Fruit fly (Drosophila melanogaster) whole organism, embryonic: ENCODE results near the gene Ilp7.

Experiments used
- Aef1 ChIP-seq: fragments of 200-800 bp; sonication (Bioruptor generic); IDR thresholded peaks from 3 replicates; pipeline ENCODE4 v1.3.6; 2022; ENCODE audit warnings: missing biosample characterization, missing genetic modification characterization
- BEAF-32 ChIP-seq: fragments of 200-800 bp; sonication (Bioruptor generic); optimal IDR thresholded peaks from 3 replicates; lab custom pipeline; 2017; ENCODE audit warnings: missing biosample characterization, missing genetic modification characterization, mild to moderate bottlenecking, moderate library complexity, missing genetic modification reagents
- Bgb ChIP-seq: fragments of 200-800 bp; sonication (Bioruptor generic); IDR thresholded peaks from 2 replicates; pipeline ENCODE4 v1.3.6; 2022; ENCODE audit warnings: missing biosample characterization, missing genetic modification characterization; ENCODE audit not compliant: partially characterized antibody
- CG14710 ChIP-seq: fragments of 200-800 bp; sonication (Bioruptor generic); optimal IDR thresholded peaks from 3 replicates; lab custom pipeline; 2019; ENCODE audit warnings: missing biosample characterization, mild to moderate bottlenecking, missing genetic modification characterization, moderate library complexity
- CG15479 ChIP-seq: fragments of 200-800 bp; sonication (Bioruptor generic); optimal IDR thresholded peaks from 3 replicates; lab custom pipeline; 2019; ENCODE audit warnings: missing biosample characterization, mild to moderate bottlenecking, missing genetic modification characterization, moderate library complexity
- CG15514 ChIP-seq: fragments of 200-800 bp; sonication (Bioruptor generic); optimal IDR thresholded peaks from 3 replicates; lab custom pipeline; 2017; ENCODE audit warnings: missing biosample characterization, missing genetic modification characterization, mild to moderate bottlenecking, moderate library complexity, missing genetic modification reagents
- CG17359 ChIP-seq: fragments of 200-800 bp; sonication (Bioruptor generic); optimal IDR thresholded peaks from 3 replicates; lab custom pipeline; 2018; ENCODE audit warnings: missing biosample characterization, mild to moderate bottlenecking, missing genetic modification characterization, moderate library complexity
- CG2120 ChIP-seq: fragments of 200-800 bp; sonication (Bioruptor generic); optimal IDR thresholded peaks from 3 replicates; lab custom pipeline; 2016; ENCODE audit warnings: missing biosample characterization, missing genetic modification characterization
- CG2202 ChIP-seq: fragments of 200-800 bp; sonication (Bioruptor generic); optimal IDR thresholded peaks from 2 replicates; lab custom pipeline; 2018; ENCODE audit warnings: missing biosample characterization, mild to moderate bottlenecking, missing genetic modification characterization
- CG34224 ChIP-seq: fragments of 200-800 bp; sonication (Bioruptor generic); IDR thresholded peaks from 3 replicates; pipeline ENCODE4 v1.3.6; 2022; ENCODE audit warnings: missing biosample characterization, missing genetic modification characterization; ENCODE audit not compliant: partially characterized antibody
- CG4360 ChIP-seq: fragments of 200-800 bp; sonication (Bioruptor generic); IDR thresholded peaks from 2 replicates; pipeline ENCODE4 v1.3.6; 2022; ENCODE audit warnings: missing biosample characterization, missing genetic modification characterization
- CG6854 ChIP-seq: fragments of 200-800 bp; sonication (Bioruptor generic); optimal IDR thresholded peaks from 3 replicates; lab custom pipeline; 2017; ENCODE audit warnings: missing biosample characterization, mild to moderate bottlenecking, missing genetic modification characterization
- CG8290 ChIP-seq, 3 experiments: fragments of 200-800 bp; sonication (Bioruptor generic); optimal IDR thresholded peaks; 2 replicates each; lab custom pipeline; 2016 to 2019; ENCODE audit warnings: missing biosample characterization in 3 of 3, missing genetic modification characterization in 3 of 3, mild to moderate bottlenecking in 2 of 3, moderate library complexity in 1 of 3
- Camta ChIP-seq: fragments of 200-800 bp; sonication (Bioruptor generic); optimal IDR thresholded peaks from 2 replicates; lab custom pipeline; 2016; ENCODE audit warnings: missing biosample characterization, missing genetic modification characterization
- D19A ChIP-seq: fragments of 200-800 bp; optimal IDR thresholded peaks from 3 replicates; lab custom pipeline; 2019; ENCODE audit warnings: missing biosample characterization, mild to moderate bottlenecking, missing genetic modification characterization, moderate library complexity
- Dp ChIP-seq: fragments of 200-800 bp; sonication (Bioruptor generic); optimal IDR thresholded peaks from 2 replicates; lab custom pipeline; 2018; ENCODE audit warnings: missing biosample characterization, mild to moderate bottlenecking, missing genetic modification characterization, moderate library complexity
- Ets97D ChIP-seq: fragments of 200-800 bp; sonication (Bioruptor generic); optimal IDR thresholded peaks from 3 replicates; lab custom pipeline; 2016; ENCODE audit warnings: missing biosample characterization, missing genetic modification characterization
- HLH4C ChIP-seq: fragments of 200-800 bp; sonication (Bioruptor generic); IDR thresholded peaks from 3 replicates; pipeline ENCODE4 v1.3.6; 2022; ENCODE audit warnings: missing biosample characterization, missing genetic modification characterization; ENCODE audit not compliant: partially characterized antibody
- Hr51 ChIP-seq, 2 experiments: fragments of 200-800 bp; sonication (Bioruptor generic); optimal IDR thresholded peaks; 2 replicates in 1 of 2; 3 replicates in 1 of 2; lab custom pipeline; 2016 to 2018; ENCODE audit warnings: missing biosample characterization in 2 of 2, missing genetic modification characterization in 2 of 2, mild to moderate bottlenecking in 1 of 2, moderate library complexity in 1 of 2
- Lhr ChIP-seq: fragments of 200-800 bp; sonication (Bioruptor generic); optimal IDR thresholded peaks from 3 replicates; lab custom pipeline; 2017; ENCODE audit warnings: mild to moderate bottlenecking, missing biosample characterization, missing genetic modification reagents, missing genetic modification characterization
- Myb ChIP-seq: fragments of 200-800 bp; sonication (Bioruptor generic); optimal IDR thresholded peaks from 2 replicates; lab custom pipeline; 2016; ENCODE audit warnings: missing biosample characterization, missing genetic modification characterization
- Scr ChIP-seq: fragments of 200-800 bp; sonication (Bioruptor generic); IDR thresholded peaks from 2 replicates; pipeline ENCODE4 v1.3.6; 2022; ENCODE audit warnings: missing biosample characterization, missing genetic modification characterization; ENCODE audit not compliant: partially characterized antibody
- Vsx1 ChIP-seq: fragments of 200-800 bp; sonication (Bioruptor generic); optimal IDR thresholded peaks from 2 replicates; lab custom pipeline; 2017; ENCODE audit warnings: missing biosample characterization, mild to moderate bottlenecking, missing genetic modification characterization, missing genetic modification reagents
- bbx ChIP-seq: fragments of 200-800 bp; sonication (Bioruptor generic); IDR thresholded peaks from 2 replicates; pipeline ENCODE4 v1.3.6; 2022; ENCODE audit warnings: missing biosample characterization, missing genetic modification characterization; ENCODE audit not compliant: partially characterized antibody
- bigmax ChIP-seq: fragments of 200-800 bp; sonication (Bioruptor generic); optimal IDR thresholded peaks from 2 replicates; lab custom pipeline; 2018; ENCODE audit warnings: missing biosample characterization, mild to moderate bottlenecking, missing genetic modification characterization
- cad ChIP-seq: fragments of >200 bp; optimal IDR thresholded peaks from 2 replicates; lab custom pipeline; 2017; ENCODE audit warnings: missing biosample characterization, missing genetic modification characterization
- dpn ChIP-seq, 2 experiments: fragments of 200-800 bp; sonication (Bioruptor generic); optimal IDR thresholded peaks; 3 replicates each; lab custom pipeline; 2016; ENCODE audit warnings: missing biosample characterization in 2 of 2, missing genetic modification characterization in 2 of 2
- eve ChIP-seq, 2 experiments: fragments of >200 bp; optimal IDR thresholded peaks; 2 replicates each; lab custom pipeline; 2017; ENCODE audit warnings: missing biosample characterization in 2 of 2, missing genetic modification characterization in 2 of 2
- ewg ChIP-seq: fragments of 200-800 bp; sonication (Bioruptor generic); optimal IDR thresholded peaks from 3 replicates; lab custom pipeline; 2017; ENCODE audit warnings: mild to moderate bottlenecking, missing biosample characterization, missing genetic modification reagents, missing genetic modification characterization
- fd64A ChIP-seq: fragments of 200-800 bp; sonication (Bioruptor generic); optimal IDR thresholded peaks from 3 replicates; lab custom pipeline; 2018; ENCODE audit warnings: missing biosample characterization, mild to moderate bottlenecking, missing genetic modification characterization
- gfzf ChIP-seq: fragments of 200-800 bp; sonication (Bioruptor generic); optimal IDR thresholded peaks from 2 replicates; lab custom pipeline; 2016; ENCODE audit warnings: missing biosample characterization, mild to moderate bottlenecking, missing genetic modification characterization, moderate library complexity
- gsb ChIP-seq: fragments of 200-800 bp; sonication (Bioruptor generic); IDR thresholded peaks from 2 replicates; pipeline ENCODE4 v1.3.6; 2022; ENCODE audit warnings: missing biosample characterization, missing genetic modification characterization
- hkb ChIP-seq, 2 experiments: fragments of 200-800 bp in 1 of 2; fragments of >200 bp in 1 of 2; sonication (Bioruptor generic) in 1 of 2; IDR thresholded peaks in 1 of 2; optimal IDR thresholded peaks in 1 of 2; 2 replicates each; pipeline versions ENCODE4 v1.3.6 to Lab custom; 2017 to 2022; ENCODE audit warnings: missing biosample characterization in 1 of 2, missing genetic modification characterization in 1 of 2
- knrl ChIP-seq: fragments of 200-800 bp; sonication (Bioruptor generic); IDR thresholded peaks from 3 replicates; pipeline ENCODE4 v1.3.6; 2022; ENCODE audit warnings: missing biosample characterization, missing genetic modification characterization; ENCODE audit not compliant: partially characterized antibody
- mam ChIP-seq: fragments of 200-800 bp; sonication (Bioruptor generic); optimal IDR thresholded peaks from 3 replicates; lab custom pipeline; 2016; ENCODE audit warnings: missing biosample characterization, missing genetic modification characterization
- nerfin-1 ChIP-seq: fragments of 200-800 bp; sonication (Bioruptor generic); optimal IDR thresholded peaks from 3 replicates; lab custom pipeline; 2019; ENCODE audit warnings: missing biosample characterization, mild to moderate bottlenecking, missing genetic modification characterization, moderate library complexity
- nmo ChIP-seq: fragments of 200-800 bp; sonication (Bioruptor generic); optimal IDR thresholded peaks from 2 replicates; lab custom pipeline; 2018; ENCODE audit warnings: missing biosample characterization, mild to moderate bottlenecking, missing genetic modification characterization, moderate library complexity
- oc ChIP-seq: fragments of 200-800 bp; sonication (Bioruptor generic); optimal IDR thresholded peaks from 2 replicates; lab custom pipeline; 2018; ENCODE audit warnings: missing biosample characterization, mild to moderate bottlenecking, missing genetic modification characterization, moderate library complexity
- pzg ChIP-seq: fragments of 200-800 bp; sonication (Bioruptor generic); optimal IDR thresholded peaks from 3 replicates; lab custom pipeline; 2018; ENCODE audit warnings: missing biosample characterization, mild to moderate bottlenecking, missing genetic modification characterization, moderate library complexity
- sens ChIP-seq: fragments of 200-800 bp; sonication (Bioruptor generic); peaks from one replicate; lab custom pipeline; 2016; ENCODE audit warnings: missing biosample characterization, missing genetic modification characterization
- stwl ChIP-seq: fragments of 200-800 bp; sonication (Bioruptor generic); optimal IDR thresholded peaks from 3 replicates; lab custom pipeline; 2018; ENCODE audit warnings: missing biosample characterization, mild to moderate bottlenecking, missing genetic modification characterization, moderate library complexity
- trem ChIP-seq: fragments of 200-800 bp; optimal IDR thresholded peaks from 3 replicates; lab custom pipeline; 2019; ENCODE audit warnings: missing biosample characterization, mild to moderate bottlenecking, missing genetic modification characterization, moderate library complexity
- unc-4 ChIP-seq: fragments of 200-800 bp; sonication (Bioruptor generic); IDR thresholded peaks from 2 replicates; pipeline ENCODE4 v1.3.6; 2022; ENCODE audit warnings: missing biosample characterization, missing genetic modification characterization; ENCODE audit not compliant: partially characterized antibody

Ilp7 gene

DNA sequence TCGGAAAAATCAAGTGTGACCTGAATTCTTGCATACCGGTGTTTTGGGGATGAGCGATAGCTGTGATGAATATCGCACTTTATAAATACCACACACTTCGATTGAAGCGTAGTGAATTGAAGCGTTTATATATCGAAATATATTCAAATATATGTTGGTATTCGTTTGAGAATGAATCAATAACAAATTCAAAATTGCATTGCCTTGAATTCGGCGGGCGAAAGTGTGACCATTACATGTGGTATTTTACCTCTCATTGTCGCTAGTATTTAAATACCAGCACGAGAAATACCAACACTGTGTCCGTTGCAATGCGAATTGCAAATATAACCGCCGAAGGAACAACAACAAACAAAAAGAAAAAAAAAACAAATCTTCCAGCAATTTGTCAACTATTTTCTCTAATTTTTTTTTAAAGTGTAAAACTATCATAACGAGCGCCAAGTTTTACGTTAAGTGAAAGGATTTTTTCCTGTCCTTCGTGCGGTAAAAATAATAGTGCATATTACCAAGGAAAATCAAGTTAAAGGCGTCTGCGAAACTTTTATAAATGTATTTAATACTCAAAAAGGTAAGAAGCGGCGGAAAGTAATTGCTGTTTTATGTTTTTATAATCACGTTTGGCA lies 4.2 kb downstream of the Ilp7 start, which contains the start of the genes Parg and Mnt (continued):
- no peak for TF ChIP-seq nerfin-1 (tag; lab: Kevin White, UChicago)
- peak; percentile 78 for TF ChIP-seq stwl (tag; lab: Kevin White, UChicago)
- peak; percentile 45; the same call in 1 of the 3 replicates for TF ChIP-seq HLH4C (GFP tag; lab: Robert Waterston, UW)
- TF ChIP-seq Bgb (GFP tag; lab: Robert Waterston, UW): peak; percentile 55
- TF ChIP-seq dpn (GFP tag; optimal IDR thresholded peaks at IDR 0.05; lab: Kevin White, UChicago): peak in 1 of 2 experiments; percentile 7
- TF ChIP-seq Camta: peak; percentile 4
- TF ChIP-seq trem (tag; lab: Kevin White, UChicago): peak; percentile 41
- TF ChIP-seq Aef1 (GFP tag; lab: Robert Waterston, UW): peak; percentile 48; the same call in 1 of the 3 replicates
- TF ChIP-seq Hr51 (GFP tag; optimal IDR thresholded peaks at IDR 0.05; lab: Kevin White, UChicago): peak in 1 of 2 experiments; percentile 36
- peak; percentile 2 for TF ChIP-seq CG6854 (GFP tag; lab: Kevin White, UChicago)
- TF ChIP-seq CG2202 (tag; lab: Kevin White, UChicago): no peak
- peak; percentile 62 for TF ChIP-seq Lhr
- TF ChIP-seq CG15479 (GFP tag; lab: Kevin White, UChicago): no peak
- no peak for TF ChIP-seq cad (GFP tag; lab: Kevin White, UChicago)
- peak; percentile 9 for TF ChIP-seq mam
- TF ChIP-seq CG17359 (tag; lab: Kevin White, UChicago): peak; percentile 42
- TF ChIP-seq BEAF-32 (GFP tag; lab: Kevin White, UChicago): peak; percentile 80
- peak; percentile 85 for TF ChIP-seq sens (GFP tag; lab: Kevin White, UChicago)
- TF ChIP-seq knrl (GFP tag; lab: Robert Waterston, UW): peak; percentile 73
- no peak for TF ChIP-seq ewg (GFP tag; lab: Kevin White, UChicago)
- peak; percentile 76 for TF ChIP-seq Scr
- peak; percentile 83 for TF ChIP-seq pzg (GFP tag; lab: Kevin White, UChicago)
- peak; percentile 64 for TF ChIP-seq unc-4 (GFP tag; lab: Robert Waterston, UW)
- peak; percentile 51 for TF ChIP-seq Ets97D
- TF ChIP-seq Dp (GFP tag; lab: Kevin White, UChicago): peak; percentile 79
- TF ChIP-seq bigmax (GFP tag; lab: Kevin White, UChicago): no peak
- TF ChIP-seq Vsx1: peak; percentile 28
- peak; percentile 39 for TF ChIP-seq CG14710 (tag; lab: Kevin White, UChicago)
- peak; percentile 76 for TF ChIP-seq CG4360
- TF ChIP-seq eve (GFP tag; optimal IDR thresholded peaks at IDR 0.05; lab: Kevin White, UChicago): peak in 1 of 2 experiments; percentile 50
- TF ChIP-seq CG34224 (GFP tag; lab: Robert Waterston, UW): peak; percentile 61; the same call in 2 of the 3 replicates
- peak; percentile 67 for TF ChIP-seq Myb (GFP tag; lab: Kevin White, UChicago)
- peak; percentile 20 for TF ChIP-seq CG15514 (GFP tag; lab: Kevin White, UChicago)
- TF ChIP-seq gfzf (GFP tag; lab: Kevin White, UChicago): peak; percentile 80
- peak; percentile 12 for TF ChIP-seq CG2120
- no peak for TF ChIP-seq oc (tag; lab: Kevin White, UChicago)
- TF ChIP-seq hkb (optimal IDR thresholded peaks at IDR 0.05; lab: Kevin White, UChicago): peak; percentile 2
- no peak for TF ChIP-seq hkb (GFP tag; IDR thresholded peaks at IDR 0.05; lab: Robert Waterston, UW)
- TF ChIP-seq fd64A (GFP tag; lab: Kevin White, UChicago): no peak
- no peak for TF ChIP-seq CG8290 (GFP tag; optimal IDR thresholded peaks at IDR 0.05; lab: Kevin White, UChicago)
- TF ChIP-seq CG8290 (tag; optimal IDR thresholded peaks at IDR 0.05; lab: Kevin White, UChicago): no peak
- TF ChIP-seq gsb: no peak
- TF ChIP-seq D19A (tag; lab: Kevin White, UChicago): peak; percentile 18
- TF ChIP-seq nmo (GFP tag; lab: Kevin White, UChicago): peak; percentile 34
- TF ChIP-seq bbx (GFP tag; lab: Robert Waterston, UW): peak; percentile 55
- TF ChIP-seq, all 482 proteins: peak for 70
